Fruit fly (Drosophila melanogaster): ENCODE results near the gene CG5149.
A peak's percentile ranks its signal among the peaks of the same experiment; 100 is the strongest.

The CG5149 gene

dm6 chr2L:7424907-7425689 is 37.0 kb upstream of the CG5149 start (continued):
- peak; percentile 73 for TF ChIP-seq CG31224 (GFP tag; IDR thresholded peaks at IDR 0.05)
- TF ChIP-seq Nf-YB (GFP tag; optimal IDR thresholded peaks at IDR 0.05): no peak
- peak; percentile 32 for TF ChIP-seq Sox102F (GFP tag; optimal IDR thresholded peaks at IDR 0.05)
- no peak for TF ChIP-seq CG33557 (GFP tag; optimal IDR thresholded peaks at IDR 0.05)
- peak; percentile 22 for TF ChIP-seq CG12659 (GFP tag; optimal IDR thresholded peaks at IDR 0.05)
- peak; percentile 76; the same call in 2 of the 4 replicates for TF ChIP-seq Gug (GFP tag; IDR thresholded peaks at IDR 0.05)
- TF ChIP-seq emc (GFP tag; optimal IDR thresholded peaks at IDR 0.05): peak; percentile 57
- no peak for TF ChIP-seq pum (GFP tag; optimal IDR thresholded peaks at IDR 0.05)
- TF ChIP-seq nerfin-2 (GFP tag; IDR thresholded peaks at IDR 0.05; ENCODE audit: partially characterized antibody): no peak
- TF ChIP-seq CG16779 (GFP tag; IDR thresholded peaks at IDR 0.05): peak; percentile 80
- TF ChIP-seq sima (GFP tag; optimal IDR thresholded peaks at IDR 0.05): no peak
- no peak for TF ChIP-seq CG17361 (GFP tag; IDR thresholded peaks at IDR 0.05)
- TF ChIP-seq Eip74EF (GFP tag; optimal IDR thresholded peaks at IDR 0.05): no peak
- TF ChIP-seq CG15514 (GFP tag; optimal IDR thresholded peaks at IDR 0.05): peak; percentile 67
- TF ChIP-seq chif (GFP tag; optimal IDR thresholded peaks at IDR 0.05): peak in 1 of 2 experiments; percentile 35
- TF ChIP-seq CG10267 (tag; optimal IDR thresholded peaks at IDR 0.05): no peak
- no peak for TF ChIP-seq mirr (GFP tag; optimal IDR thresholded peaks at IDR 0.05)
- TF ChIP-seq CG31388 (GFP tag; optimal IDR thresholded peaks at IDR 0.05): no peak
- peak; percentile 82 for TF ChIP-seq CG10147 (GFP tag; optimal IDR thresholded peaks at IDR 0.05)
- TF ChIP-seq CkIIα-i1 (GFP tag; IDR thresholded peaks at IDR 0.05): no peak
- no peak for TF ChIP-seq Vsx1 (GFP tag; optimal IDR thresholded peaks at IDR 0.05)
- peak; percentile 33; the same call in 1 of the 2 replicates for TF ChIP-seq dati (GFP tag; IDR thresholded peaks at IDR 0.05)
- TF ChIP-seq zen2 (GFP tag; IDR thresholded peaks at IDR 0.05; ENCODE audit: partially characterized antibody): no peak
- TF ChIP-seq Myb (GFP tag; optimal IDR thresholded peaks at IDR 0.05): peak; percentile 68
- TF ChIP-seq zen (tag; optimal IDR thresholded peaks at IDR 0.05): peak; percentile 12
- TF ChIP-seq CrebB (tag; optimal IDR thresholded peaks at IDR 0.05): peak; percentile 47
- no peak for TF ChIP-seq CG7271 (tag; optimal IDR thresholded peaks at IDR 0.05)
- no peak for TF ChIP-seq Mrtf (GFP tag; IDR thresholded peaks at IDR 0.05)
- no peak for TF ChIP-seq CG15073 (GFP tag; optimal IDR thresholded peaks at IDR 0.05)
- no peak for TF ChIP-seq CG18262 (tag; optimal IDR thresholded peaks at IDR 0.05)
- TF ChIP-seq CHES-1-like (GFP tag; optimal IDR thresholded peaks at IDR 0.05): peak; percentile 78
- no peak for TF ChIP-seq gt (GFP tag; IDR thresholded peaks at IDR 0.05)
- 0 out of 2 replicates have a peak, but pooled peaks have one; percentile 31 for TF ChIP-seq Dref (GFP tag; IDR thresholded peaks at IDR 0.05)
- peak; percentile 50 for TF ChIP-seq klu (GFP tag; IDR thresholded peaks at IDR 0.05)
- no peak for TF ChIP-seq CG14965 (GFP tag; optimal IDR thresholded peaks at IDR 0.05; ENCODE audit: borderline replicate concordance)
- peak; percentile 82 for TF ChIP-seq wdn (GFP tag; IDR thresholded peaks at IDR 0.05)
- no peak for TF ChIP-seq CG10274 (GFP tag; optimal IDR thresholded peaks at IDR 0.05)
- no peak for TF ChIP-seq CG17802 (tag; optimal IDR thresholded peaks at IDR 0.05)
- 0 out of 2 replicates have a peak, but pooled peaks have one; percentile 11 for TF ChIP-seq E2f2 (GFP tag; IDR thresholded peaks at IDR 0.05)
- TF ChIP-seq CG14710 (tag; optimal IDR thresholded peaks at IDR 0.05): no peak
- no peak for TF ChIP-seq Usf (GFP tag; optimal IDR thresholded peaks at IDR 0.05)
- no peak for TF ChIP-seq Sry-β (GFP tag; optimal IDR thresholded peaks at IDR 0.05)
- TF ChIP-seq Atf6 (GFP tag; IDR thresholded peaks at IDR 0.05): peak; percentile 70; the same call in 1 of the 2 replicates
- peak; percentile 26 for TF ChIP-seq tin (GFP tag; optimal IDR thresholded peaks at IDR 0.05)
- TF ChIP-seq CG8765 (GFP tag; IDR thresholded peaks at IDR 0.05): peak; percentile 61; the same call in 1 of the 2 replicates
- TF ChIP-seq salm (tag; optimal IDR thresholded peaks at IDR 0.05): no peak
- peak; percentile 50 for TF ChIP-seq Dad (GFP tag; optimal IDR thresholded peaks at IDR 0.05)
- TF ChIP-seq CG5180 (GFP tag; optimal IDR thresholded peaks at IDR 0.05): no peak

Measured in whole organism, embryonic.